Worm (Caenorhabditis elegans) whole organism, L4 larva: Measurements from ENCODE around the gene lsm-3.

ENCODE experiments used
- F10B5.3 ChIP-seq: sonication (generic microtip); optimal IDR thresholded peaks from 2 replicates; lab custom pipeline; 2016; ENCODE audit warnings: mild to moderate bottlenecking, missing genetic modification characterization, missing compliant biosample characterization
- F44E2.7 ChIP-seq: fragments of 200-800 bp; sonication (Bioruptor generic); IDR thresholded peaks from 2 replicates; pipeline ENCODE4 v2.1.2; 2022; ENCODE audit warnings: missing genetic modification characterization, missing compliant biosample characterization
- F49E8.2 ChIP-seq: sonication (generic microtip); optimal IDR thresholded peaks from 2 replicates; lab custom pipeline; 2016; ENCODE audit warnings: missing compliant biosample characterization, mild to moderate bottlenecking, missing genetic modification characterization, borderline replicate concordance
- T20F7.1 ChIP-seq: fragments of 200-800 bp; sonication (Bioruptor generic); optimal IDR thresholded peaks from 2 replicates; lab custom pipeline; 2018; ENCODE audit warnings: mild to moderate bottlenecking, missing genetic modification characterization, missing compliant biosample characterization
- Y105C5A.15 ChIP-seq: fragments of 200-800 bp; sonication (Bioruptor generic); IDR thresholded peaks from 2 replicates; pipeline ENCODE4 v1.3.6; 2022; ENCODE audit warnings: missing genetic modification characterization, missing compliant biosample characterization
- Y75B8A.6 ChIP-seq: fragments of 200-800 bp; sonication (Bioruptor generic); IDR thresholded peaks from 2 replicates; pipeline ENCODE4 v1.3.6; 2022; ENCODE audit warnings: missing genetic modification reagents, missing genetic modification characterization, missing compliant biosample characterization
- ZK546.5 ChIP-seq, 2 experiments: sonication (generic microtip); optimal IDR thresholded peaks; 2 replicates each; lab custom pipeline; 2017; ENCODE audit warnings: missing biosample characterization in 2 of 2, missing genetic modification characterization in 2 of 2
- ama-1 ChIP-seq: fragments of 150-350 bp; optimal IDR thresholded peaks from 2 replicates; lab custom pipeline; 2014; ENCODE audit warnings: inconsistent platforms, mixed read lengths
- attf-4 ChIP-seq: sonication (generic microtip); optimal IDR thresholded peaks from 3 replicates; lab custom pipeline; 2017; ENCODE audit warnings: missing biosample characterization, missing genetic modification characterization
- ceh-20 ChIP-seq: fragments of 200-800 bp; sonication (Bioruptor generic); IDR thresholded peaks from 2 replicates; pipeline ENCODE4 v1.3.6; 2022; ENCODE audit warnings: missing genetic modification reagents, missing genetic modification characterization, missing compliant biosample characterization
- ceh-28 ChIP-seq: fragments of 150-350 bp; optimal IDR thresholded peaks from 2 replicates; lab custom pipeline; 2014; ENCODE audit warnings: missing biosample characterization, missing genetic modification reagents, missing genetic modification characterization
- ceh-32 ChIP-seq: sonication (generic microtip); optimal IDR thresholded peaks from 2 replicates; lab custom pipeline; 2016; ENCODE audit warnings: mild to moderate bottlenecking, missing genetic modification characterization, missing compliant biosample characterization; ENCODE audit not compliant: poor library complexity
- ceh-82 ChIP-seq: sonication (generic microtip); optimal IDR thresholded peaks from 2 replicates; lab custom pipeline; 2017; ENCODE audit warnings: missing biosample characterization, missing genetic modification characterization
- ces-1 ChIP-seq: fragments of 150-350 bp; sonication (generic microtip); optimal IDR thresholded peaks from 4 replicates; lab custom pipeline; 2014; ENCODE audit warnings: missing biosample characterization, missing genetic modification reagents, missing genetic modification characterization
- daf-19 ChIP-seq: fragments of 200-800 bp; sonication (Bioruptor generic); conservative IDR thresholded peaks from 2 replicates; pipeline ENCODE4 v1.3.6; 2022; ENCODE audit warnings: missing genetic modification characterization, missing compliant biosample characterization
- dmd-6 ChIP-seq: fragments of 200-800 bp; sonication (Bioruptor generic); IDR thresholded peaks from 2 replicates; pipeline ENCODE4 v1.3.6; 2022; ENCODE audit warnings: missing genetic modification reagents, missing genetic modification characterization, missing compliant biosample characterization
- dmd-9 ChIP-seq: fragments of 200-800 bp; sonication (Bioruptor generic); IDR thresholded peaks from 2 replicates; pipeline ENCODE4 v1.3.6; 2022; ENCODE audit warnings: missing genetic modification reagents, missing genetic modification characterization, missing compliant biosample characterization
- dpl-1 ChIP-seq: fragments of 150-350 bp; optimal IDR thresholded peaks from 2 replicates; lab custom pipeline; 2014; ENCODE audit warnings: missing biosample characterization, missing genetic modification reagents, missing genetic modification characterization
- egl-27 ChIP-seq: sonication (generic microtip); optimal IDR thresholded peaks from 3 replicates; lab custom pipeline; 2017; ENCODE audit warnings: missing biosample characterization, missing genetic modification reagents, missing genetic modification characterization
- fos-1 ChIP-seq: fragments of 150-350 bp; optimal IDR thresholded peaks from 2 replicates; lab custom pipeline; 2014; ENCODE audit warnings: missing biosample characterization, missing genetic modification characterization
- gei-8 ChIP-seq: fragments of 200-800 bp; sonication (Bioruptor generic); optimal IDR thresholded peaks from 2 replicates; lab custom pipeline; 2018; ENCODE audit warnings: mild to moderate bottlenecking, missing genetic modification characterization, missing compliant biosample characterization
- hlh-11 ChIP-seq: fragments of 200-800 bp; sonication (Bioruptor generic); optimal IDR thresholded peaks from 2 replicates; lab custom pipeline; 2018; ENCODE audit warnings: mild to moderate bottlenecking, missing genetic modification characterization, missing compliant biosample characterization
- jun-1 ChIP-seq: fragments of 150-350 bp; optimal IDR thresholded peaks from 2 replicates; lab custom pipeline; 2014; ENCODE audit warnings: missing biosample characterization, missing genetic modification reagents, missing genetic modification characterization
- lin-1 ChIP-seq: fragments of 200-800 bp; sonication (Bioruptor generic); IDR thresholded peaks from 2 replicates; pipeline ENCODE4 v1.3.6; 2022; ENCODE audit warnings: missing genetic modification reagents, missing genetic modification characterization, missing compliant biosample characterization
- lin-13 ChIP-seq: fragments of 150-350 bp; optimal IDR thresholded peaks from 2 replicates; lab custom pipeline; 2014; ENCODE audit warnings: missing biosample characterization, missing genetic modification reagents, missing genetic modification characterization
- lin-29 ChIP-seq: fragments of 200-800 bp; sonication (Bioruptor generic); IDR thresholded peaks from 2 replicates; pipeline ENCODE4 v1.3.6; 2022; ENCODE audit warnings: missing genetic modification reagents, missing genetic modification characterization, missing compliant biosample characterization
- lin-38 ChIP-seq: fragments of 200-800 bp; sonication (Bioruptor generic); IDR thresholded peaks from 2 replicates; pipeline ENCODE4 v1.3.6; 2022; ENCODE audit warnings: missing genetic modification reagents, missing genetic modification characterization, missing compliant biosample characterization
- lir-3 ChIP-seq: sonication (generic microtip); optimal IDR thresholded peaks from 2 replicates; lab custom pipeline; 2016; ENCODE audit warnings: mild to moderate bottlenecking, missing genetic modification characterization, missing compliant biosample characterization
- lsy-2 ChIP-seq, 2 experiments: fragments of 150-350 bp in 1 of 2; sonication (generic microtip) in 1 of 2; optimal IDR thresholded peaks; 2 replicates each; lab custom pipeline; 2014 to 2017; ENCODE audit warnings: missing biosample characterization in 2 of 2, missing genetic modification characterization in 2 of 2
- madf-9 ChIP-seq: fragments of 200-800 bp; sonication (Bioruptor generic); conservative IDR thresholded peaks from 2 replicates; pipeline ENCODE4 v1.3.6; 2022; ENCODE audit warnings: missing genetic modification reagents, missing genetic modification characterization, missing compliant biosample characterization
- mes-2 ChIP-seq: sonication (generic microtip); optimal IDR thresholded peaks from 2 replicates; lab custom pipeline; 2016; ENCODE audit warnings: missing genotype, mild to moderate bottlenecking, missing genetic modification characterization, missing compliant biosample characterization; ENCODE audit not compliant: poor library complexity, severe bottlenecking
- nhr-10 ChIP-seq: fragments of 150-350 bp; optimal IDR thresholded peaks from 2 replicates; lab custom pipeline; 2014; ENCODE audit warnings: missing biosample characterization, missing genetic modification characterization
- nhr-11 ChIP-seq: fragments of 150-350 bp; optimal IDR thresholded peaks from 2 replicates; lab custom pipeline; 2014; ENCODE audit warnings: missing biosample characterization, missing genetic modification characterization
- nhr-237 ChIP-seq: sonication (generic microtip); optimal IDR thresholded peaks from 2 replicates; lab custom pipeline; 2017; ENCODE audit warnings: missing biosample characterization, missing genetic modification characterization
- nhr-25 ChIP-seq: sonication (generic microtip); optimal IDR thresholded peaks from 2 replicates; lab custom pipeline; 2017; ENCODE audit warnings: missing genetic modification characterization, mild to moderate bottlenecking, missing compliant biosample characterization, antibody characterized with exemption, moderate library complexity, borderline replicate concordance; ENCODE audit not compliant: insufficient read depth
- nhr-42 ChIP-seq: fragments of 200-800 bp; sonication (Bioruptor generic); IDR thresholded peaks from 2 replicates; pipeline ENCODE4 v1.3.6; 2022; ENCODE audit warnings: missing genetic modification characterization, missing compliant biosample characterization
- nhr-48 ChIP-seq: sonication (generic microtip); optimal IDR thresholded peaks from 2 replicates; lab custom pipeline; 2016; ENCODE audit warnings: mild to moderate bottlenecking, missing genetic modification characterization, missing compliant biosample characterization
- nhr-6 ChIP-seq: fragments of 150-350 bp; optimal IDR thresholded peaks from 2 replicates; lab custom pipeline; 2014; ENCODE audit warnings: missing biosample characterization, missing genetic modification characterization
- nhr-77 ChIP-seq: fragments of 150-350 bp; optimal IDR thresholded peaks from 2 replicates; lab custom pipeline; 2014; ENCODE audit warnings: missing biosample characterization, missing genetic modification characterization
- pha-4 ChIP-seq, 2 experiments: fragments of 150-350 bp in 1 of 2; fragments of 200-800 bp in 1 of 2; sonication (Bioruptor generic) in 1 of 2; IDR thresholded peaks in 1 of 2; optimal IDR thresholded peaks in 1 of 2; 2 replicates each; pipeline versions ENCODE4 v1.3.6 to Lab custom; 2014 to 2022; ENCODE audit warnings: missing genetic modification characterization in 2 of 2, missing genetic modification reagents in 2 of 2, missing biosample characterization in 1 of 2, missing compliant biosample characterization in 1 of 2
- pqm-1 ChIP-seq: sonication (generic microtip); optimal IDR thresholded peaks from 2 replicates; lab custom pipeline; 2017; ENCODE audit warnings: missing biosample characterization, missing genetic modification characterization
- rbr-2 ChIP-seq: sonication (generic microtip); optimal IDR thresholded peaks from 2 replicates; lab custom pipeline; 2016; ENCODE audit warnings: missing genotype, missing genetic modification characterization, missing compliant biosample characterization
- sdz-12 ChIP-seq: fragments of 200-800 bp; sonication (Bioruptor generic); optimal IDR thresholded peaks from 2 replicates; lab custom pipeline; 2018; ENCODE audit warnings: mild to moderate bottlenecking, missing genetic modification characterization, missing compliant biosample characterization
- snpc-4 ChIP-seq: fragments of 150-350 bp; optimal IDR thresholded peaks from 2 replicates; lab custom pipeline; 2014; ENCODE audit warnings: missing biosample characterization, missing genetic modification characterization
- spr-1 ChIP-seq: sonication (generic microtip); optimal IDR thresholded peaks from 2 replicates; lab custom pipeline; 2016; ENCODE audit warnings: mild to moderate bottlenecking, missing genetic modification characterization, missing compliant biosample characterization
- tag-97 ChIP-seq: fragments of 200-800 bp; sonication (Bioruptor generic); IDR thresholded peaks from 2 replicates; pipeline ENCODE4 v1.3.6; 2022; ENCODE audit warnings: missing genetic modification characterization, missing compliant biosample characterization
- tra-1 ChIP-seq: fragments of 200-800 bp; sonication (Bioruptor generic); IDR thresholded peaks from 2 replicates; pipeline ENCODE4 v1.3.6; 2022; ENCODE audit warnings: missing genetic modification reagents, missing genetic modification characterization, missing compliant biosample characterization
- unc-130 ChIP-seq: sonication (generic microtip); optimal IDR thresholded peaks from 2 replicates; lab custom pipeline; 2016; ENCODE audit warnings: missing genetic modification reagents, missing genetic modification characterization, missing compliant biosample characterization
- vab-7 ChIP-seq: fragments of 200-800 bp; sonication (Bioruptor generic); IDR thresholded peaks from 2 replicates; pipeline ENCODE4 v1.3.6; 2022; ENCODE audit warnings: missing genetic modification reagents, missing genetic modification characterization, missing compliant biosample characterization
- zfp-3 ChIP-seq: fragments of 200-800 bp; sonication (Bioruptor generic); conservative IDR thresholded peaks from 2 replicates; pipeline ENCODE4 v1.3.6; 2022; ENCODE audit warnings: missing genetic modification reagents, missing genetic modification characterization, missing compliant biosample characterization
- zip-2 ChIP-seq: fragments of 150-350 bp; optimal IDR thresholded peaks from 2 replicates; lab custom pipeline; 2014; ENCODE audit warnings: missing biosample characterization, missing genetic modification characterization
- ztf-11 ChIP-seq: fragments of 150-350 bp; optimal IDR thresholded peaks from 2 replicates; lab custom pipeline; 2014; ENCODE audit warnings: missing biosample characterization, missing genetic modification characterization
- ztf-7 ChIP-seq: fragments of 150-350 bp; optimal IDR thresholded peaks from 2 replicates; lab custom pipeline; 2014; ENCODE audit warnings: missing biosample characterization, missing genetic modification characterization

lsm-3 gene

ce11 chrIV:13346078-13346477 is 40.9 kb upstream of the lsm-3 start (continued):
- TF ChIP-seq T20F7.1 (no peak), gei-8 (GFP tag; lab: Kevin White, UChicago) (no peak), ceh-20 (GFP tag; lab: Robert Waterston, UW) (no peak), attf-4 (tag; lab: Kevin White, UChicago) (no peak), ama-1 (lab: Kevin White, UChicago) (no peak), ceh-82 (tag; lab: Kevin White, UChicago) (no peak), pha-4 (GFP tag; IDR thresholded peaks at IDR 0.05; lab: Robert Waterston, UW) (no peak), pha-4 (tag; optimal IDR thresholded peaks at IDR 0.05; lab: Kevin White, UChicago) (peak; percentile 90), tra-1 (GFP tag; lab: Robert Waterston, UW) (no peak), F10B5.3 (no peak), nhr-77 (tag; lab: Kevin White, UChicago) (no peak), sdz-12 (no peak), nhr-25 (tag; lab: Kevin White, UChicago) (no peak), nhr-10 (tag; lab: Kevin White, UChicago) (no peak), unc-130 (GFP tag; lab: Kevin White, UChicago) (no peak), zfp-3 (no peak), F44E2.7 (GFP tag; lab: Robert Waterston, UW) (no peak), lin-29 (GFP tag; lab: Robert Waterston, UW) (no peak), zip-2 (no peak), rbr-2 (no peak), tag-97 (GFP tag; lab: Robert Waterston, UW) (no peak), dmd-9 (GFP tag; lab: Robert Waterston, UW) (no peak), lir-3 (tag; lab: Kevin White, UChicago) (no peak), lin-13 (GFP tag; lab: Kevin White, UChicago) (no peak), ces-1 (GFP tag; lab: Kevin White, UChicago) (no peak), lin-38 (no peak), nhr-6 (tag; lab: Kevin White, UChicago) (peak; percentile 76), nhr-11 (no peak), hlh-11 (tag; lab: Kevin White, UChicago) (peak; percentile 39), ZK546.5 (tag; optimal IDR thresholded peaks at IDR 0.05; lab: Kevin White, UChicago) (no peak), spr-1 (tag; lab: Kevin White, UChicago) (no peak), daf-19 (GFP tag; lab: Robert Waterston, UW) (no peak), nhr-237 (no peak), egl-27 (tag; lab: Kevin White, UChicago) (no peak), ztf-11 (tag; lab: Kevin White, UChicago) (no peak), ceh-28 (no peak), Y75B8A.6 (GFP tag; lab: Robert Waterston, UW) (no peak), F49E8.2 (tag; lab: Kevin White, UChicago) (no peak)
- TF ChIP-seq, all 104 proteins: peak for 10

ce11 chrIV:13347232-13347715 is 39.7 kb upstream of the lsm-3 start, which contains the start of gene W02A2.9:
W02A2.9 (plus strand) TSS chrIV:13347665.
- TF ChIP-seq mes-2: peak; percentile 5
- no peak for TF ChIP-seq vab-7 (GFP tag; lab: Robert Waterston, UW)
- peak; percentile 41 for TF ChIP-seq nhr-48 (tag; lab: Kevin White, UChicago)
- no peak for TF ChIP-seq snpc-4
- peak; percentile 52 for TF ChIP-seq hlh-11 (tag; lab: Kevin White, UChicago)
- TF ChIP-seq ztf-7 (tag; lab: Kevin White, UChicago): no peak
- TF ChIP-seq lin-1: no peak
- TF ChIP-seq Y105C5A.15 (GFP tag; lab: Robert Waterston, UW): no peak
- TF ChIP-seq nhr-42 (GFP tag; lab: Robert Waterston, UW): no peak
- no peak for TF ChIP-seq ZK546.5 (tag; optimal IDR thresholded peaks at IDR 0.05; lab: Kevin White, UChicago)
- no peak for TF ChIP-seq jun-1 (tag; lab: Kevin White, UChicago)
- no peak for TF ChIP-seq madf-9 (GFP tag; lab: Robert Waterston, UW)
- TF ChIP-seq dmd-6: peak; percentile 86
- peak; percentile 96 for TF ChIP-seq pqm-1
- no peak for TF ChIP-seq fos-1 (tag; lab: Kevin White, UChicago)
- no peak for TF ChIP-seq ceh-82 (tag; lab: Kevin White, UChicago)
- TF ChIP-seq egl-27 (tag; lab: Kevin White, UChicago): no peak
- no peak for TF ChIP-seq dpl-1 (GFP tag; lab: Kevin White, UChicago)
- peak; percentile 11 to 49 for TF ChIP-seq lsy-2 (tag; optimal IDR thresholded peaks at IDR 0.05; lab: Kevin White, UChicago)
- no peak for TF ChIP-seq ceh-32 (tag; lab: Kevin White, UChicago)
